Fruit fly (Drosophila melanogaster): Measurements from ENCODE around the gene Cpr65Ec.

Gene Cpr65Ec

DNA sequence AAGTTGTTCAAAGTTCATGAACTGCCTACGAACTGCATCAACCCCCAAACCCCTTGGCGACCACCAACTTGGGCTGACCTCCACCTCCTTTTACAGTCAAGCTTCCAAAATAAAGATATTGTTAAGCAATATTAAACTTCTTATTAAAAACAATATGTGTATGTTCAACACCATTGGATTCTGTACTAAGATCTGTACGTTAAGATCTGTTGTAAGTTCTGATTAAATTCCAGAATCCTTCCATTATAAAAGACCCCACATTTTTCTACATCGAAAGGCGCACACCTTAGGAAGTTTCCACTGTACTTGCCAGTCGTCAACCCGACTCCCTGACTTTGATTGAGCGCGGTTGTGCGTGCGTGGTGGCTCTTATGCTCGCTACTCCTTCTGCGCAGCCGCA is 20.0 kb downstream of the Cpr65Ec start:
- TF ChIP-seq CG4496 (GFP tag; IDR thresholded peaks at IDR 0.05): 0 out of 3 replicates have a peak, but pooled peaks have one; percentile 32
- no peak for TF ChIP-seq Snoo (tag; optimal IDR thresholded peaks at IDR 0.05)
- peak; percentile 31 for TF ChIP-seq CG13204 (GFP tag; optimal IDR thresholded peaks at IDR 0.05)
- TF ChIP-seq CG10348 (GFP tag; IDR thresholded peaks at IDR 0.05): no peak
- peak; percentile 56 for TF ChIP-seq CG34367 (tag; optimal IDR thresholded peaks at IDR 0.05)
- TF ChIP-seq fd96Ca (GFP tag; IDR thresholded peaks at IDR 0.05): no peak
- TF ChIP-seq Pif1A (GFP tag; optimal IDR thresholded peaks at IDR 0.05): peak; percentile 65
- TF ChIP-seq CG17806 (tag; optimal IDR thresholded peaks at IDR 0.05): peak; percentile 61
- peak; percentile 90 for TF ChIP-seq EcR (GFP tag; optimal IDR thresholded peaks at IDR 0.05)
- no peak for TF ChIP-seq rn (GFP tag; IDR thresholded peaks at IDR 0.05)
- TF ChIP-seq CG14655 (GFP tag; optimal IDR thresholded peaks at IDR 0.05): peak; percentile 22
- TF ChIP-seq D1 (tag; optimal IDR thresholded peaks at IDR 0.05): peak; percentile 34
- peak; percentile 60 for TF ChIP-seq CG9948 (tag; optimal IDR thresholded peaks at IDR 0.05)
- peak; percentile 72 for TF ChIP-seq CG8159 (tag; optimal IDR thresholded peaks at IDR 0.05)
- TF ChIP-seq Pif1B (GFP tag; optimal IDR thresholded peaks at IDR 0.05): no peak
- TF ChIP-seq CG32121 (GFP tag; IDR thresholded peaks at IDR 0.05): no peak
- peak; percentile 75 for TF ChIP-seq CG15710 (tag; optimal IDR thresholded peaks at IDR 0.05)
- TF ChIP-seq Ets98B (GFP tag; IDR thresholded peaks at IDR 0.05): no peak
- TF ChIP-seq gl (tag; optimal IDR thresholded peaks at IDR 0.05): peak; percentile 15
- TF ChIP-seq CG8301 (tag; optimal IDR thresholded peaks at IDR 0.05): no peak
- TF ChIP-seq CG12605 (GFP tag; IDR thresholded peaks at IDR 0.05): no peak

dm6 chr3L:7115944-7116343 is 22.9 kb downstream of the Cpr65Ec start:
- TF ChIP-seq CG4496 (GFP tag; IDR thresholded peaks at IDR 0.05) (no peak), CG9948 (tag; optimal IDR thresholded peaks at IDR 0.05) (no peak), CG8159 (tag; optimal IDR thresholded peaks at IDR 0.05) (no peak), CG14655 (GFP tag; optimal IDR thresholded peaks at IDR 0.05) (no peak), CG17806 (tag; optimal IDR thresholded peaks at IDR 0.05) (no peak), rn (GFP tag; IDR thresholded peaks at IDR 0.05) (no peak), Pif1B (GFP tag; optimal IDR thresholded peaks at IDR 0.05) (no peak), Pif1A (GFP tag; optimal IDR thresholded peaks at IDR 0.05) (no peak), CG8301 (tag; optimal IDR thresholded peaks at IDR 0.05) (no peak), Snoo (tag; optimal IDR thresholded peaks at IDR 0.05) (no peak), CG15710 (tag; optimal IDR thresholded peaks at IDR 0.05) (no peak), EcR (GFP tag; optimal IDR thresholded peaks at IDR 0.05) (no peak)

- TF ChIP-seq CG4496 (GFP tag; IDR thresholded peaks at IDR 0.05): no peak
- no peak for TF ChIP-seq CG10348 (GFP tag; IDR thresholded peaks at IDR 0.05)
- no peak for TF ChIP-seq CG34367 (tag; optimal IDR thresholded peaks at IDR 0.05)
- TF ChIP-seq Ets98B (GFP tag; IDR thresholded peaks at IDR 0.05): no peak
- TF ChIP-seq rn (GFP tag; IDR thresholded peaks at IDR 0.05): no peak
- TF ChIP-seq Pif1B (GFP tag; optimal IDR thresholded peaks at IDR 0.05): no peak
- no peak for TF ChIP-seq CG32121 (GFP tag; IDR thresholded peaks at IDR 0.05)
- no peak for TF ChIP-seq Snoo (tag; optimal IDR thresholded peaks at IDR 0.05)
- TF ChIP-seq CG14655 (GFP tag; optimal IDR thresholded peaks at IDR 0.05): no peak
- no peak for TF ChIP-seq fd96Ca (GFP tag; IDR thresholded peaks at IDR 0.05)
- TF ChIP-seq CG12605 (GFP tag; IDR thresholded peaks at IDR 0.05): no peak
- no peak for TF ChIP-seq CG17806 (tag; optimal IDR thresholded peaks at IDR 0.05)
- TF ChIP-seq Pif1A (GFP tag; optimal IDR thresholded peaks at IDR 0.05): no peak
- TF ChIP-seq CG8301 (tag; optimal IDR thresholded peaks at IDR 0.05): no peak
- TF ChIP-seq CG9948 (tag; optimal IDR thresholded peaks at IDR 0.05): no peak
- TF ChIP-seq EcR (GFP tag; optimal IDR thresholded peaks at IDR 0.05): no peak
- no peak for TF ChIP-seq CG13204 (GFP tag; optimal IDR thresholded peaks at IDR 0.05)
- no peak for TF ChIP-seq gl (tag; optimal IDR thresholded peaks at IDR 0.05)
- TF ChIP-seq D1 (tag; optimal IDR thresholded peaks at IDR 0.05): no peak
- TF ChIP-seq CG15710 (tag; optimal IDR thresholded peaks at IDR 0.05): no peak
Measured at dm6 chr3L:7122136-7122535, 29.1 kb downstream of the Cpr65Ec start.

DNA sequence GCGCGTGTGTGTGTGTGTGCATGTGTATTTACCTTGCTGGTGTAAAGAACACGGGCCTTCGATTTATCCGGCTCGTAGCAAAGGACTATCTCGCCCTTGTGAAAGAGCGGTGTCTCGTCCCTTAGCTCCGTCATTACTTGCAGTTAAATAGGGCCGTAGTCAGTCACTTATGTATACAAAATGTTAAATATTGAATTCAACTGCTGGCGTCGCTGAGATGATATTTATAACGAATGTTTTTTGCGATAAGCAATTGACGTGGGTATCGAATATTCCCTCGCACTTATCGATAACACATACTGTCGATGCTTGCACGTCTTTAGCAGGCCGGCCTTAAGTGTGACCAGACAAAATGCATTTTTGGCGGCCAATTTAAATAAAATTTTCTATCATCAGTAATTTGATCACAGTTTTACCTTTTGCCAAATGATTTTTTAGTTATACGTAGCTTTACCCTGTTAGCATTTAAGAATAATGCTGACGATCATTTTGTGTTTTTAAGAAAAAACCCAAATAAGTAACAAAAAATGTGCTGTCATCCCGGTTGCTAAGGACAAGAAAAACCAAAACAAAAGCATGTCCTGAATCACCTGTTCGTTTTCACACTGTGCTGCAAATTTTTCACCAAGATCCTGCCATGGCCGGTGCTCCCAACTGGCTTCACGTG is 32.4 kb downstream of the Cpr65Ec start, which contains the start of the genes msl-3 and BBS1:
msl-3 (minus strand) TSS at position 245 of the 667 bp plus-strand sequence.
BBS1 (plus strand) TSS at position 617 of the 667 bp plus-strand sequence.
- TF ChIP-seq rn (GFP tag; IDR thresholded peaks at IDR 0.05) (no peak), fd96Ca (GFP tag; IDR thresholded peaks at IDR 0.05) (no peak), CG9948 (tag; optimal IDR thresholded peaks at IDR 0.05) (no peak), CG8159 (tag; optimal IDR thresholded peaks at IDR 0.05) (no peak), CG13204 (GFP tag; optimal IDR thresholded peaks at IDR 0.05) (no peak), Snoo (tag; optimal IDR thresholded peaks at IDR 0.05) (no peak), gl (tag; optimal IDR thresholded peaks at IDR 0.05) (no peak), CG8301 (tag; optimal IDR thresholded peaks at IDR 0.05) (no peak), Pif1B (GFP tag; optimal IDR thresholded peaks at IDR 0.05) (no peak), EcR (GFP tag; optimal IDR thresholded peaks at IDR 0.05) (no peak), CG14655 (GFP tag; optimal IDR thresholded peaks at IDR 0.05) (no peak)

DNA sequence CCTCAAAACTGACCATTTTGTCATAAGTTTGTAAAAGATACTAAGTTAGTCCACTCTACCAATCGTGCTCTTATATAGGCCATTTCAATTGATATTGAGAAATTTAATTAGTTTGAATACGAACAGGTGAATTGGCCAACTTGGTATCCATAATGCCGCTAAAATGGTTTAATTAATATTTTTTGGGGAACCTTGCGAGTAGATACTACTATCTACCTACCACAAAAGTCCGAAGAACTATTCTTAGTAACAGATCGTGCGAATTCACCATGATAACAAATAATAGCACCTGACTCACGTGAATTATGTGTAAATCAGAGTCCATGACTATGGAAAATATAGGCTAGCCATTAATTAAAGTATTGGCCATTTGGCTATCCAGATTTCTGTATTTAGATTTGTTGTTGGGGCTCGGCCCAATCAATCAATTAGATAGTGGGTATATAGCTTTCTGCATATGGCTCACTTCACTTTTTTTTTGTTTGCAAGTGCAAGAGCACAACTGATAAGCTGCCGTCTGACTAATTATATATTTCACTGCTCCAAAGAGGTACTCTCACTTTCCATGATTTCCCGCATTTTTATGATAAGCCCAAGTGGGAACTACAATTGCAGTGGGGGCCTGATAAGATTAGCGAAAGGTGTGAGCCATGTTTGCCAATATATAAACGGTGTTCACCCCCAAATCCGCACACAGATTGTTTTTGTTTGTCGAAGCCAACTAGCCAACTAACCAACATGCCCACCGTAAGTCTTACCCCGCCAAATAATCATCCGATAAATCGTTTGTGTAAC is 35.4 kb downstream of the Cpr65Ec start, which contains the start of the genes Acbp4 and Acbp6:
Acbp4 (minus strand) TSS at position 51 of the 795 bp plus-strand sequence.
Acbp6 (plus strand) TSS at position 690 of the 795 bp plus-strand sequence.
- TF ChIP-seq rn (GFP tag; IDR thresholded peaks at IDR 0.05) (no peak), CG10348 (GFP tag; IDR thresholded peaks at IDR 0.05) (no peak), CG34367 (tag; optimal IDR thresholded peaks at IDR 0.05) (no peak), CG4496 (GFP tag; IDR thresholded peaks at IDR 0.05) (no peak), CG12605 (GFP tag; IDR thresholded peaks at IDR 0.05) (no peak), CG9948 (tag; optimal IDR thresholded peaks at IDR 0.05) (no peak), CG8301 (tag; optimal IDR thresholded peaks at IDR 0.05) (no peak), CG15710 (tag; optimal IDR thresholded peaks at IDR 0.05) (no peak), EcR (GFP tag; optimal IDR thresholded peaks at IDR 0.05) (no peak), Pif1A (GFP tag; optimal IDR thresholded peaks at IDR 0.05) (no peak), CG32121 (GFP tag; IDR thresholded peaks at IDR 0.05) (no peak), Ets98B (GFP tag; IDR thresholded peaks at IDR 0.05) (no peak)

All from whole organism, pupa.